Worm (Caenorhabditis elegans): ENCODE data around the gene col-84.

col-84 gene

DNA sequence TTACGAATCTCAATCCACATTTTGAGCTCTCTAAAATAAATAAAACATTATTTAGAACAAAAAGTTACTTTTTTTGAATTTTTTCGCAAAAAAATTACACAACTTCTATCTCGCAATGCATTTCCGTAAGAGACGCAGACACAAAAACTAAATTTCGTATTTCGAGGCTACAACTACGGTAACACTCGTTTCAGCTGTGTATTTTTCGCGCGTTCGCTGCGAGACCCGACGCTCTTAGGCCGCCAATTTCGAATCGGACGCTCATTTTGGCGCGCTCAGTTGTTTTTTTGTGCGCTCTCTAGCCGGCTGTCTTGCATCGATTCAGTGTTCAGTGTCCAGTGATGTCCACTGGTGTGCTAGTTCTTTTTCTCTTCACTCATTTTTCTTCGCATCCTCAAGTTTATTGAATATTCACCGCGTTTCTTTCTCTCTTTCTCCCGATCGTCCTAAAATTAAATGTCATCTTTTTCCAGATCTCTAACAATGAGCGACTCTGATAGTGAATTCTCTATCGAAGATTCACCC lies 6.4 kb downstream of the col-84 start, which contains the start of the genes npp-3 and top-2:
npp-3 (minus strand) TSS at position 115 of the 525 bp plus-strand sequence.
top-2 (plus strand) TSS at position 475 of the 525 bp plus-strand sequence.
- TF ChIP-seq cebp-2 (GFP tag; IDR thresholded peaks at IDR 0.05) = no peak
- TF ChIP-seq ztf-3 (GFP tag; optimal IDR thresholded peaks at IDR 0.05) = no peak
- TF ChIP-seq ztf-26 (tag; optimal IDR thresholded peaks at IDR 0.05) = peak; percentile 21
- TF ChIP-seq B0019.2 (GFP tag; conservative IDR thresholded peaks at IDR 0.05) = peak; percentile 94
- TF ChIP-seq ceh-58 (GFP tag; IDR thresholded peaks at IDR 0.05) = no peak
- peak; percentile 69; the same call in 1 of the 2 replicates for TF ChIP-seq cebp-1 (GFP tag; IDR thresholded peaks at IDR 0.05)
- TF ChIP-seq cebp-1 (tag; optimal IDR thresholded peaks at IDR 0.05) = peak; percentile 88
- peak; percentile 94 for TF ChIP-seq ceh-27 (GFP tag; optimal IDR thresholded peaks at IDR 0.05)
- peak; percentile 13 to 67 for TF ChIP-seq let-607 (tag; optimal IDR thresholded peaks at IDR 0.05)
- peak; percentile 88 for TF ChIP-seq snpc-1.3 (tag; optimal IDR thresholded peaks at IDR 0.05; ENCODE audit: insufficient read depth)
- TF ChIP-seq nhr-80 (tag; optimal IDR thresholded peaks at IDR 0.05) = peak; percentile 7
- no peak for TF ChIP-seq F37B4.10 (GFP tag; IDR thresholded peaks at IDR 0.05)
- TF ChIP-seq madf-8 (GFP tag; conservative IDR thresholded peaks at IDR 0.05) = peak; percentile 95
- TF ChIP-seq C06A6.2 (GFP tag; conservative IDR thresholded peaks at IDR 0.05) = peak; percentile 70
- TF ChIP-seq F23B12.7 (tag; optimal IDR thresholded peaks at IDR 0.05; ENCODE audit: insufficient read depth) = peak; percentile 88
- no peak for TF ChIP-seq ets-4 (GFP tag; optimal IDR thresholded peaks at IDR 0.05)
- peak; percentile 98 for TF ChIP-seq efl-1 (GFP tag; optimal IDR thresholded peaks at IDR 0.05)
- peak; percentile 11; the same call in 1 of the 2 replicates for TF ChIP-seq lin-26 (GFP tag; IDR thresholded peaks at IDR 0.05)
- peak; percentile 85 for TF ChIP-seq ztf-28 (GFP tag; IDR thresholded peaks at IDR 0.05)
- TF ChIP-seq ceh-79 (tag; optimal IDR thresholded peaks at IDR 0.05) = no peak
- no peak for TF ChIP-seq sdz-38 (tag; optimal IDR thresholded peaks at IDR 0.05)
- no peak for TF ChIP-seq T26A5.8 (tag; optimal IDR thresholded peaks at IDR 0.05)
- TF ChIP-seq tbp1 (GFP tag; optimal IDR thresholded peaks at IDR 0.05) = peak; percentile 74
- TF ChIP-seq C17E4.6 (GFP tag; IDR thresholded peaks at IDR 0.05) = peak; percentile 97
- TF ChIP-seq Y53F4B.3 (GFP tag; IDR thresholded peaks at IDR 0.05) = no peak
- TF ChIP-seq mxl-1 (tag; optimal IDR thresholded peaks at IDR 0.05) = no peak
- peak; percentile 99 for TF ChIP-seq dpl-1 (GFP tag; optimal IDR thresholded peaks at IDR 0.05)
- no peak for TF ChIP-seq hlh-26 (GFP tag; conservative IDR thresholded peaks at IDR 0.05)
- TF ChIP-seq bed-2 (GFP tag; IDR thresholded peaks at IDR 0.05) = no peak
- peak; percentile 86 for TF ChIP-seq attf-6 (GFP tag; IDR thresholded peaks at IDR 0.05)
- no peak for TF ChIP-seq mes-4 (tag; optimal IDR thresholded peaks at IDR 0.05)
- TF ChIP-seq B0035.1 (tag; optimal IDR thresholded peaks at IDR 0.05) = no peak
- 0 out of 2 replicates have a peak, but pooled peaks have one; percentile 16 for TF ChIP-seq ceh-40 (GFP tag; IDR thresholded peaks at IDR 0.05)
- TF ChIP-seq lin-35 (GFP tag; optimal IDR thresholded peaks at IDR 0.05) = peak; percentile 85 to 97 (median 86)
- no peak for TF ChIP-seq aptf-3 (GFP tag; IDR thresholded peaks at IDR 0.05)
- TF ChIP-seq Y67H2A.10 (GFP tag; conservative IDR thresholded peaks at IDR 0.05) = peak; percentile 90
- TF ChIP-seq dox-1 (GFP tag; IDR thresholded peaks at IDR 0.05) = peak; percentile 96
- TF ChIP-seq ceh-91 (GFP tag; IDR thresholded peaks at IDR 0.05) = peak; percentile 98
- peak; percentile 30 for TF ChIP-seq die-1 (tag; optimal IDR thresholded peaks at IDR 0.05)
- peak; percentile 96 for TF ChIP-seq madf-3 (GFP tag; IDR thresholded peaks at IDR 0.05)
- TF ChIP-seq akir-1 (GFP tag; optimal IDR thresholded peaks at IDR 0.05) = no peak
- peak; percentile 97 for TF ChIP-seq nfyb-1 (GFP tag; IDR thresholded peaks at IDR 0.05)
- TF ChIP-seq ccch-3 (GFP tag; optimal IDR thresholded peaks at IDR 0.05) = no peak
- TF ChIP-seq nhr-179 (tag; optimal IDR thresholded peaks at IDR 0.05) = no peak
- TF ChIP-seq repo-1 (tag; optimal IDR thresholded peaks at IDR 0.05) = peak; percentile 78
- peak; percentile 97 for TF ChIP-seq attf-5 (GFP tag; optimal IDR thresholded peaks at IDR 0.05)
- TF ChIP-seq Y56A3A.18 (GFP tag; IDR thresholded peaks at IDR 0.05) = 0 out of 2 replicates have a peak, but pooled peaks have one; percentile 37
- peak; percentile 95 for TF ChIP-seq xnd-1 (tag; optimal IDR thresholded peaks at IDR 0.05)
- TF ChIP-seq attf-3 (GFP tag; conservative IDR thresholded peaks at IDR 0.05) = peak; percentile 83
